Worm (Caenorhabditis elegans): ENCODE measurements around the gene T10B5.8.
A peak's percentile ranks its signal among the peaks of the same experiment; 100 is the strongest.

T10B5.8 gene

DNA sequence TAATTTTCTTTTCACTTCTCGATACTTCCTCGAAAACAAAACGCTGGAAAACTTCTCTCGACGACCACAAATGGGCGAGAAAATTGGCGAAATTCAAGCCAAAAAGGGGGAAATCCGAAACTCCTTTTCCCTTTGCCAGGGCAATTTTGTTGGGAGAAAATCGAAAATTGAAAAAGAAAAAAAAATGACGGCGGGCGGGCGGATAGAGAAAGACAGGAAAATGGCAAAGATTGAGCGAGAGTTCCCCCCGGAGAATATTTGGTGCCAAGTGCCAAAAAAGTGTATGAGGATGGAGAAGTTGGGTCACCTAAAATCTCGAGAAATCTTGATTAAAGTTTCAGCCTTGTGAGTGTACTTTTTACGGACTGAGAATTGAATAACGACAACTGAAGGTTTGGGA is 46.5 kb downstream of the T10B5.8 start:
- TF ChIP-seq sox-4 (tag; optimal IDR thresholded peaks at IDR 0.05) (no peak), mec-3 (tag; optimal IDR thresholded peaks at IDR 0.05; ENCODE audit: borderline replicate concordance) (no peak), pha-2 (tag; optimal IDR thresholded peaks at IDR 0.05) (no peak)

DNA sequence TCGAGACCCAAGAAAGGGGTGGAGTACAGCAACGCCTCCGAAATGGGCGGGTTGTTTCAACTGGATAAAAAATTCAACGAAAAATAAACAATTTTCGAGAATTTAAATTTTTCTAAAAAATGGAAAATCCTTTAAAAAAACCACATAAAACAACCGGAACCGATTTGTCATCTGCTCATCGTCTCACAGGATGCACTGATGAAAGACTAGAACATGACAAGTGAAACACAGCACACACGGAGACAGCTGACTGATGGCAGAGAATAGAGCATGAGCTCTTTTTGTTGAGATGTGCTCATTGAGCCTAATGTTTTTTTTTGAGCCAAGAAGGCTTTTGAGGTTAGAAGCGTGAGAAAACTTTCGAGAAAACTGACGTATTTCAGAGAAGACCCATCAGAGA is 48.2 kb downstream of the T10B5.8 start:
- TF ChIP-seq unc-55 (GFP tag; optimal IDR thresholded peaks at IDR 0.05) (peak; percentile 60), ceh-18 (tag; optimal IDR thresholded peaks at IDR 0.05) (no peak)

DNA sequence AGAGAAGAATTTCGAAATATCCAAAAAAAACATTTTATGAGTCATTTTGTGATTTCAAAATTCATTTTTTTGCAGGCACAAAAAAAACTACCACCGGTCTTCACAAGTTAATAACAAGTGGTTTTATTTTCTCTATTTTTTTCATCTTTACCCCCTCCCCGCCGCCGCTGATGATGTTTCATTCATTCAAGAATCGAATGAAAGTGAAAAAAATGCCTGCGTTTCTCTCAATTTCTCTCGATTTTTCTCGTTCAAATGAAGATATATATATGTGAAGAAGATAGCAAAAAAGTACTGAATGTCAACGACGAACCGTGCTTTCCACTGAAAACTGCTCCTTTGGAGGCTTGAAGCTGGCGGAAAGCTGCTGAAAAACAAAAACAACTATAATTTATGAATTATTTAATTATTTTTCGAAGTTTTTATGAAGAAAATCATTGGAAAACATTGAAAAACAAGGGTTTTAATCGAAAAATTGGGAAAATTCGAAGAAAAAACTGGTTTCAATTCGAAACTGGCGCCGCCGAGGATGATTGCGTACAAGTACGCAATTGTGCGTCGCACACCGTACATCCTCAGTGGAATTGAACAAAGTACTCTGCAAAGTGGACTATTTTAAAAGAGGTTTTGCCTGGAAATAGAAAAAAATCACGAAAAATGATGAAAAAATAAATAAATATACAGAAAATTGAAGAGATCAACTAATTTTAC is 50.9 kb downstream of the T10B5.8 start, which contains the start of gene zig-11:
zig-11 (minus strand) TSS at position 373 of the 711 bp plus-strand sequence.
- TF ChIP-seq ceh-18 (tag; optimal IDR thresholded peaks at IDR 0.05): no peak
- no peak for TF ChIP-seq unc-3 (GFP tag; conservative IDR thresholded peaks at IDR 0.05)
- TF ChIP-seq unc-3 (tag; optimal IDR thresholded peaks at IDR 0.05): no peak
- TF ChIP-seq pax-1 (tag; optimal IDR thresholded peaks at IDR 0.05): no peak
- TF ChIP-seq nhr-232 (tag; optimal IDR thresholded peaks at IDR 0.05): no peak

All from whole organism, late embryonic.